Worm (Caenorhabditis elegans): ENCODE data around the gene ldb-1.

ldb-1 gene

ce11 chrX:11031869-11032268, 3.2 kb downstream of the ldb-1 start:
- TF ChIP-seq ces-1 (GFP tag; optimal IDR thresholded peaks at IDR 0.05) (peak; percentile 68), lin-32 (GFP tag; optimal IDR thresholded peaks at IDR 0.05) (no peak), nhr-12 (tag; optimal IDR thresholded peaks at IDR 0.05) (no peak), sem-2 (GFP tag; optimal IDR thresholded peaks at IDR 0.05) (no peak)

DNA sequence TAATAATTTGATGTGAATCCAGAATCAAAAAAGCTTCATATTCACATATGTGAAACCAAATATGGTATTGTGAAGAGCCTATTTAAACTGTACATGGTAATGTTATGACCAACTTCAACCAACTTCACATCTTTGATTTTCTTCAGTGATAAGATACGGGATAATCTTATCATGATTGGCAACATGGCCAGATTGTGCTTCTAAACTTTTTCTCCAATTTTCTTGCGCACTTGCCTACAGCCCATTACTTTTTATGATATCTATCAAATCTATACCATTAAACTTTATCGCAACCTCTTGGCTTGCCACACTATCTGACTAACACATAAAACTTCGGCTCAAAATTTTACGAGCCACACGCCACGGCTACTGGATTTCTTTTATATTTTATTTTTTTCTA, 3.7 kb downstream of the ldb-1 start:
- no peak for TF ChIP-seq mab-5 (tag; optimal IDR thresholded peaks at IDR 0.05)
- TF ChIP-seq sptf-1 (tag; optimal IDR thresholded peaks at IDR 0.05), result no peak
- TF ChIP-seq drap-1 (GFP tag; optimal IDR thresholded peaks at IDR 0.05), result no peak
- TF ChIP-seq nhr-12 (tag; optimal IDR thresholded peaks at IDR 0.05), result no peak
- no peak for TF ChIP-seq lin-13 (tag; optimal IDR thresholded peaks at IDR 0.05)
- no peak for TF ChIP-seq unc-39 (tag; optimal IDR thresholded peaks at IDR 0.05)
- TF ChIP-seq ces-1 (GFP tag; optimal IDR thresholded peaks at IDR 0.05), result no peak
- no peak for TF ChIP-seq ham-2 (GFP tag; optimal IDR thresholded peaks at IDR 0.05)
- TF ChIP-seq mep-1 (tag; optimal IDR thresholded peaks at IDR 0.05), result no peak
- TF ChIP-seq hlh-1 (tag; optimal IDR thresholded peaks at IDR 0.05), result no peak
- TF ChIP-seq nhr-28 (tag; optimal IDR thresholded peaks at IDR 0.05), result no peak
- TF ChIP-seq ceh-83 (GFP tag; optimal IDR thresholded peaks at IDR 0.05), result no peak

- TF ChIP-seq mls-2 (tag; optimal IDR thresholded peaks at IDR 0.05), result peak; percentile 41
- TF ChIP-seq drap-1 (GFP tag; optimal IDR thresholded peaks at IDR 0.05), result no peak
- TF ChIP-seq ces-1 (GFP tag; optimal IDR thresholded peaks at IDR 0.05), result peak; percentile 92
Measured at ce11 chrX:11033128-11033951, 4.6 kb downstream of the ldb-1 start.

ce11 chrX:11033952-11034287, 5.2 kb downstream of the ldb-1 start:
- TF ChIP-seq ces-1 (GFP tag; optimal IDR thresholded peaks at IDR 0.05) (peak; percentile 48), mep-1 (tag; optimal IDR thresholded peaks at IDR 0.05) (no peak)

ce11 chrX:11034430-11035117, 5.9 kb downstream of the ldb-1 start:
- TF ChIP-seq tbx-8 (GFP tag; optimal IDR thresholded peaks at IDR 0.05), result no peak
- peak; percentile 33 for TF ChIP-seq mep-1 (tag; optimal IDR thresholded peaks at IDR 0.05)
- peak; percentile 78 for TF ChIP-seq ces-1 (GFP tag; optimal IDR thresholded peaks at IDR 0.05)
- peak; percentile 6 for TF ChIP-seq cnd-1 (tag; optimal IDR thresholded peaks at IDR 0.05)
- TF ChIP-seq unc-120 (tag; optimal IDR thresholded peaks at IDR 0.05; ENCODE audit: poor library complexity, severe bottlenecking), result peak; percentile 56
- peak; percentile 2 for TF ChIP-seq mls-2 (tag; optimal IDR thresholded peaks at IDR 0.05)
- TF ChIP-seq sptf-1 (tag; optimal IDR thresholded peaks at IDR 0.05), result peak; percentile 32
- no peak for TF ChIP-seq hlh-1 (tag; optimal IDR thresholded peaks at IDR 0.05)

- TF ChIP-seq bed-3 (GFP tag; optimal IDR thresholded peaks at IDR 0.05) (no peak), lsy-2 (tag; optimal IDR thresholded peaks at IDR 0.05) (no peak), elt-1 (tag; optimal IDR thresholded peaks at IDR 0.05; ENCODE audit: borderline replicate concordance, insufficient read depth) (no peak), M03D4.4 (tag; optimal IDR thresholded peaks at IDR 0.05) (peak; percentile 11), zip-8 (tag; optimal IDR thresholded peaks at IDR 0.05) (no peak), ces-1 (GFP tag; optimal IDR thresholded peaks at IDR 0.05) (no peak), lin-32 (GFP tag; optimal IDR thresholded peaks at IDR 0.05) (no peak), mab-5 (tag; optimal IDR thresholded peaks at IDR 0.05) (no peak), cnd-1 (tag; optimal IDR thresholded peaks at IDR 0.05) (no peak), mep-1 (tag; optimal IDR thresholded peaks at IDR 0.05) (no peak), nhr-237 (tag; optimal IDR thresholded peaks at IDR 0.05) (no peak), nhr-76 (tag; optimal IDR thresholded peaks at IDR 0.05) (no peak), unc-62 (GFP tag; optimal IDR thresholded peaks at IDR 0.05) (peak; percentile 88), flh-1 (GFP tag; optimal IDR thresholded peaks at IDR 0.05) (no peak), nhr-2 (tag; optimal IDR thresholded peaks at IDR 0.05) (no peak), unc-120 (tag; optimal IDR thresholded peaks at IDR 0.05; ENCODE audit: poor library complexity, severe bottlenecking) (peak; percentile 83), lin-13 (tag; optimal IDR thresholded peaks at IDR 0.05) (no peak), ztf-11 (tag; optimal IDR thresholded peaks at IDR 0.05) (no peak), unc-39 (tag; optimal IDR thresholded peaks at IDR 0.05) (no peak), pha-4 (tag; optimal IDR thresholded peaks at IDR 0.05) (no peak), sptf-1 (tag; optimal IDR thresholded peaks at IDR 0.05) (no peak), sem-2 (GFP tag; optimal IDR thresholded peaks at IDR 0.05) (no peak), tbx-8 (GFP tag; optimal IDR thresholded peaks at IDR 0.05) (no peak), drap-1 (GFP tag; optimal IDR thresholded peaks at IDR 0.05) (no peak), nhr-12 (tag; optimal IDR thresholded peaks at IDR 0.05) (no peak), elt-3 (tag; optimal IDR thresholded peaks at IDR 0.05) (no peak), ceh-43 (GFP tag; optimal IDR thresholded peaks at IDR 0.05) (no peak), nhr-28 (tag; optimal IDR thresholded peaks at IDR 0.05) (no peak), ceh-39 (tag; optimal IDR thresholded peaks at IDR 0.05) (no peak), mls-2 (tag; optimal IDR thresholded peaks at IDR 0.05) (no peak), blmp-1 (tag; optimal IDR thresholded peaks at IDR 0.05) (no peak), snpc-4 (tag; optimal IDR thresholded peaks at IDR 0.05) (no peak), hlh-1 (tag; optimal IDR thresholded peaks at IDR 0.05) (peak; percentile 98), ceh-83 (GFP tag; optimal IDR thresholded peaks at IDR 0.05) (no peak)
Measured at ce11 chrX:11035563-11035962, 6.8 kb downstream of the ldb-1 start.

Measured in whole organism, mixed stage, embryonic.